Worm (Caenorhabditis elegans) whole organism, L1 larva: Measurements from ENCODE around the gene rpb-6.

Experiments used
- C16A3.4 ChIP-seq: fragments of 150-350 bp; optimal IDR thresholded peaks from 2 replicates; lab custom pipeline; 2014; ENCODE audit warnings: missing biosample characterization, missing genetic modification characterization
- aha-1 ChIP-seq: fragments of 150-350 bp; optimal IDR thresholded peaks from 2 replicates; lab custom pipeline; 2014; ENCODE audit warnings: missing biosample characterization, missing genetic modification characterization
- ama-1 ChIP-seq: fragments of 150-350 bp; optimal IDR thresholded peaks from 2 replicates; lab custom pipeline; 2014
- elt-3 ChIP-seq, 6 experiments: fragments of 150-350 bp in 1 of 6; sonication (generic microtip); optimal IDR thresholded peaks; 2 replicates each; lab custom pipeline; 2017 to 2018; ENCODE audit warnings: missing biosample characterization in 6 of 6, missing genetic modification characterization in 6 of 6, inconsistent platforms in 1 of 6
- fkh-8 ChIP-seq: sonication (generic microtip); optimal IDR thresholded peaks from 2 replicates; lab custom pipeline; 2016; ENCODE audit warnings: mild to moderate bottlenecking, missing genetic modification characterization, missing compliant biosample characterization
- hlh-4 ChIP-seq: sonication (generic microtip); optimal IDR thresholded peaks from 2 replicates; lab custom pipeline; 2016; ENCODE audit warnings: mild to moderate bottlenecking, missing genetic modification characterization, missing compliant biosample characterization
- isw-1 ChIP-seq: fragments of 200-800 bp; sonication (Bioruptor generic); IDR thresholded peaks from 2 replicates; pipeline ENCODE4 v1.3.6; 2022; ENCODE audit warnings: missing genetic modification characterization, missing compliant biosample characterization
- nhr-71 ChIP-seq: sonication (generic microtip); optimal IDR thresholded peaks from 2 replicates; lab custom pipeline; 2016; ENCODE audit warnings: mild to moderate bottlenecking, missing genetic modification characterization, moderate library complexity, missing compliant biosample characterization
- nhr-85 ChIP-seq: sonication (generic microtip); peaks from one replicate; lab custom pipeline; 2016; ENCODE audit warnings: missing genetic modification characterization, inconsistent platforms, missing compliant biosample characterization
- skn-1 ChIP-seq: fragments of 150-350 bp; optimal IDR thresholded peaks from 2 replicates; lab custom pipeline; 2014; ENCODE audit warnings: missing biosample characterization, missing genetic modification characterization

DNA sequence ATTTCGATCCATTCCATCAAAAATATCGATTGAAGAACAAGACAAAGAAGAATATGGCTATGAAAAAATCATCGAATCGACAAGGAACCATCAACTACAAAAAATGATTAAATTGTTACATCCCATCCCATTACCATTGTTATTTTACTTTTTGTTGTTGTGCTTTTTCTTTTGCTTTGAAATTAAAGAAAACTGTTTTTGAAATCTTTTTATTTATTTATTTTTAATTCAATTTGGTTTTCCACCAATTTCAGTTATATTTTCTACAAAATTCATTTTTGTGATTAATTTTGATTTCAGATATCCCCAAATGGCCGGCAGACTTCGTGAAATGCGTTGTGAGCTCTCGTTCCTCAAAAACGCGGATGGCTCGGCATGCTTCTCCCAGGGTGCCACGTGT, 13.3 kb downstream of the rpb-6 start, which contains the start of gene crn-5:
- TF ChIP-seq nhr-71 (tag; lab: Kevin White, UChicago), result no peak
- no peak for TF ChIP-seq ama-1 (lab: Kevin White, UChicago)
- TF ChIP-seq C16A3.4 (tag; lab: Kevin White, UChicago), result no peak
- TF ChIP-seq fkh-8 (tag; lab: Kevin White, UChicago), result no peak
- no peak for TF ChIP-seq nhr-85
- TF ChIP-seq aha-1 (tag; lab: Kevin White, UChicago), result no peak
- TF ChIP-seq isw-1, result no peak
- TF ChIP-seq skn-1, result no peak
- TF ChIP-seq hlh-4 (tag; lab: Kevin White, UChicago), result no peak
- TF ChIP-seq elt-3 (tag; optimal IDR thresholded peaks at IDR 0.05; lab: Kevin White, UChicago), result no peak
